Worm (Caenorhabditis elegans) whole organism, L1 larva: ENCODE data around the gene srv-29.

ENCODE experiments used
- fos-1 ChIP-seq: fragments of 150-350 bp; optimal IDR thresholded peaks from 2 replicates; lab custom pipeline; 2014; ENCODE audit warnings: missing biosample characterization, missing genetic modification characterization
- pqm-1 ChIP-seq: sonication (generic microtip); optimal IDR thresholded peaks from 3 replicates; lab custom pipeline; 2017; ENCODE audit warnings: missing biosample characterization, missing genetic modification characterization

- TF ChIP-seq fos-1 (tag; lab: Kevin White, UChicago), result no peak
- TF ChIP-seq pqm-1, result no peak
Measured at ce11 chrIV:6303642-6304041, 37.2 kb upstream of the srv-29 start, which contains the start of gene srv-25.
